Worm (Caenorhabditis elegans): ENCODE measurements around the gene K06H7.2.

ce11 chrIII:8043784-8044183 lies 49.6 kb upstream of the K06H7.2 start:
- TF ChIP-seq efl-3 (GFP tag; optimal IDR thresholded peaks at IDR 0.05) (no peak), nhr-76 (tag; optimal IDR thresholded peaks at IDR 0.05) (peak; percentile 17), nhr-12 (tag; optimal IDR thresholded peaks at IDR 0.05) (no peak), ces-1 (GFP tag; optimal IDR thresholded peaks at IDR 0.05) (peak; percentile 92), lin-39 (tag; optimal IDR thresholded peaks at IDR 0.05) (peak; percentile 69), egl-27 (tag; optimal IDR thresholded peaks at IDR 0.05) (peak; percentile 83 to 97), xbp-1 (tag; optimal IDR thresholded peaks at IDR 0.05) (peak; percentile 96), unc-62 (GFP tag; optimal IDR thresholded peaks at IDR 0.05) (peak; percentile 50), irx-1 (tag; optimal IDR thresholded peaks at IDR 0.05) (peak; percentile 69), fkh-8 (tag; optimal IDR thresholded peaks at IDR 0.05) (peak; percentile 99), ztf-11 (tag; optimal IDR thresholded peaks at IDR 0.05) (peak in 1 of 2 experiments; percentile 93), jun-1 (tag; optimal IDR thresholded peaks at IDR 0.05) (peak; percentile 97), grh-1 (GFP tag; IDR thresholded peaks at IDR 0.05) (peak; percentile 75), fos-1 (tag; optimal IDR thresholded peaks at IDR 0.05) (peak; percentile 98)
